Fruit fly (Drosophila melanogaster) S2 (cell line): ENCODE results near the gene Vps2.

Experiments used
- CG8478 ChIP-seq: fragments of >200 bp; optimal IDR thresholded peaks from 2 replicates; lab custom pipeline; 2018
- CTCF ChIP-seq, 2 experiments: fragments of >200 bp; optimal IDR thresholded peaks; 2 replicates each; lab custom pipeline; 2018

Vps2 gene

dm6 chr3R:26052150-26052908 is at the start of gene Vps2, which contains the start of gene Exo84:
Gene Vps2, plus strand, starts transcription at chr3R:26052821.
Gene Exo84, minus strand, starts transcription at chr3R:26052257.
- TF ChIP-seq CTCF (optimal IDR thresholded peaks at IDR 0.05; lab: Kevin White, UChicago) (no peak), CG8478 (lab: Kevin White, UChicago) (no peak)

- TF ChIP-seq CG8478 (lab: Kevin White, UChicago) (no peak), CTCF (optimal IDR thresholded peaks at IDR 0.05; lab: Kevin White, UChicago) (no peak)
These were observed 48.1 kb upstream of the Vps2 start for dm6 chr3R:26004377-26005000.

dm6 chr3R:26005619-26005977 is 47.0 kb upstream of the Vps2 start:
- no peak for TF ChIP-seq CG8478 (lab: Kevin White, UChicago)
- TF ChIP-seq CTCF (optimal IDR thresholded peaks at IDR 0.05; lab: Kevin White, UChicago), result no peak

- no peak for TF ChIP-seq CTCF (optimal IDR thresholded peaks at IDR 0.05; lab: Kevin White, UChicago)
- no peak for TF ChIP-seq CG8478 (lab: Kevin White, UChicago)
These were observed 46.4 kb upstream of the Vps2 start for dm6 chr3R:26005978-26006934.

- TF ChIP-seq CTCF (optimal IDR thresholded peaks at IDR 0.05; lab: Kevin White, UChicago), result no peak
- no peak for TF ChIP-seq CG8478 (lab: Kevin White, UChicago)
These were observed 45.3 kb upstream of the Vps2 start for dm6 chr3R:26007298-26007697.

- TF ChIP-seq CG8478 (lab: Kevin White, UChicago) (no peak), CTCF (optimal IDR thresholded peaks at IDR 0.05; lab: Kevin White, UChicago) (no peak)
These were observed 44.4 kb upstream of the Vps2 start for dm6 chr3R:26007964-26008868.

- no peak for TF ChIP-seq CTCF (optimal IDR thresholded peaks at IDR 0.05; lab: Kevin White, UChicago)
- no peak for TF ChIP-seq CG8478 (lab: Kevin White, UChicago)
These were observed 43.6 kb upstream of the Vps2 start for dm6 chr3R:26008892-26009539.

dm6 chr3R:26009766-26010414 is 42.7 kb upstream of the Vps2 start:
- TF ChIP-seq CG8478 (lab: Kevin White, UChicago), result no peak
- TF ChIP-seq CTCF (optimal IDR thresholded peaks at IDR 0.05; lab: Kevin White, UChicago), result no peak

dm6 chr3R:26010628-26011027 is 42.0 kb upstream of the Vps2 start:
- TF ChIP-seq CG8478 (lab: Kevin White, UChicago) (no peak), CTCF (optimal IDR thresholded peaks at IDR 0.05; lab: Kevin White, UChicago) (no peak)

dm6 chr3R:26011542-26011941 is 41.1 kb upstream of the Vps2 start:
- TF ChIP-seq CG8478 (lab: Kevin White, UChicago), result no peak
- no peak for TF ChIP-seq CTCF (optimal IDR thresholded peaks at IDR 0.05; lab: Kevin White, UChicago)

- TF ChIP-seq CTCF (optimal IDR thresholded peaks at IDR 0.05; lab: Kevin White, UChicago) (no peak), CG8478 (lab: Kevin White, UChicago) (no peak)
These were observed 40.3 kb upstream of the Vps2 start for dm6 chr3R:26012288-26012687.

dm6 chr3R:26012801-26013663 is 39.6 kb upstream of the Vps2 start:
- TF ChIP-seq CG8478 (lab: Kevin White, UChicago) (no peak), CTCF (optimal IDR thresholded peaks at IDR 0.05; lab: Kevin White, UChicago) (no peak)
